Fruit fly (Drosophila melanogaster): ENCODE measurements around the gene CG15357.

The CG15357 gene

DNA sequence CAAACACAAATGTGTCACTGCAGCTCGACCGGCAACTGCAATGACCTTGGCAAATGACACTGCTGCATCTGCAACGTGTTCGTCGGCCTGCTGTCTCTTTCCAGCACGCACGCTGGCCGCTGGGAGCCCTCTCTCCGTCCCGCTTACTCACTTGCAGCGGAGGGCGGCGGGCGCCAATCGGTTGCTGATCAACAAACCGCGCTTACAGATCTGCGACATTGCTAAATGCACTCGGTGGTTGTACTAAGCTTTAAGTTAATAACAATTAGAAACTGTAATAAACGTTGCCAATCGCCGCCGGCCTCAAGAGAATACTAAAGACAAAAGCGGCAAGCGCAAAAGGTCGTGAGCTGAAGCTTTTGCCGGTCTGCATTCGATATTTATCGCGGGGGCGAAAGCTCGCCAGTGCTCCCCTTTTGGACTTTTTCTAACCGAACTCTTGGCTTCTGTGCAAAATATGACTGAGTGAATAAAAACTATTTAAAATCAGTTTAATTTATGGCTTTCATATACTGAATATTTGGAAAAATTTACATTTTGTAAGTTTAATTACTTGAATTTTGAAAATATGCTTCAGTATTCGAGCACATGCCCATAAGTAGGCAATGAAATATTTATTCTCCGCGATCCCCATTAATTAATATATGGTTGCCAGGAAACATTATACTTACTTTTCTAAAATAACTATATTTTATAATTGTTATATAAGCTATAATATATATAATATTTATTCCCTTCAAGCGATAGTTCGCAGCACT is 42.1 kb upstream of the CG15357 start, which contains the start of gene Got2 (continued):
- TF ChIP-seq CG8388 (GFP tag; optimal IDR thresholded peaks at IDR 0.05) = no peak
- TF ChIP-seq dimm (GFP tag; IDR thresholded peaks at IDR 0.05) = no peak
- TF ChIP-seq NC2β (GFP tag; optimal IDR thresholded peaks at IDR 0.05) = no peak
- no peak for TF ChIP-seq CG5245 (GFP tag; optimal IDR thresholded peaks at IDR 0.05)
- no peak for TF ChIP-seq HmgZ (tag; optimal IDR thresholded peaks at IDR 0.05)
- TF ChIP-seq btn (GFP tag; optimal IDR thresholded peaks at IDR 0.05) = no peak
- TF ChIP-seq dysf (GFP tag; IDR thresholded peaks at IDR 0.05) = peak; percentile 22; the same call in 1 of the 3 replicates
- TF ChIP-seq gce (GFP tag; IDR thresholded peaks at IDR 0.05) = no peak
- peak; percentile 52 for TF ChIP-seq CG2120 (GFP tag; optimal IDR thresholded peaks at IDR 0.05)
- TF ChIP-seq CG1529 (GFP tag; optimal IDR thresholded peaks at IDR 0.05) = no peak
- peak; percentile 70; the same call in 1 of the 3 replicates for TF ChIP-seq mld (GFP tag; IDR thresholded peaks at IDR 0.05; ENCODE audit: partially characterized antibody)
- no peak for TF ChIP-seq CG12659 (GFP tag; optimal IDR thresholded peaks at IDR 0.05)
- TF ChIP-seq HLH4C (GFP tag; IDR thresholded peaks at IDR 0.05; ENCODE audit: partially characterized antibody) = peak; percentile 78
- peak; percentile 34 for TF ChIP-seq lab (GFP tag; optimal IDR thresholded peaks at IDR 0.05)
- TF ChIP-seq Kr (GFP tag; optimal IDR thresholded peaks at IDR 0.05) = no peak
- peak; percentile 32; the same call in 1 of the 2 replicates for TF ChIP-seq sob (GFP tag; IDR thresholded peaks at IDR 0.05)
- TF ChIP-seq run (tag; optimal IDR thresholded peaks at IDR 0.05) = no peak
- no peak for TF ChIP-seq CG12236 (GFP tag; optimal IDR thresholded peaks at IDR 0.05)
- TF ChIP-seq Dp (GFP tag; optimal IDR thresholded peaks at IDR 0.05) = peak; percentile 3
- peak; percentile 61 for TF ChIP-seq CG9437 (GFP tag; optimal IDR thresholded peaks at IDR 0.05)
- TF ChIP-seq gsb (GFP tag; IDR thresholded peaks at IDR 0.05) = no peak
- TF ChIP-seq Gsc (GFP tag; IDR thresholded peaks at IDR 0.05) = no peak
- no peak for TF ChIP-seq CG3726 (GFP tag; IDR thresholded peaks at IDR 0.05)
- TF ChIP-seq H2.0 (GFP tag; IDR thresholded peaks at IDR 0.05) = peak; percentile 40; the same call in 1 of the 2 replicates
- no peak for TF ChIP-seq mirr (GFP tag; optimal IDR thresholded peaks at IDR 0.05)
- no peak for TF ChIP-seq NC2α (GFP tag; optimal IDR thresholded peaks at IDR 0.05)
- TF ChIP-seq bowl (GFP tag; IDR thresholded peaks at IDR 0.05) = no peak
- no peak for TF ChIP-seq CG13624 (GFP tag; optimal IDR thresholded peaks at IDR 0.05)
- peak; percentile 65 for TF ChIP-seq Rfx (GFP tag; IDR thresholded peaks at IDR 0.05)
- TF ChIP-seq Lim3 (GFP tag; IDR thresholded peaks at IDR 0.05) = no peak
- TF ChIP-seq ATbp (GFP tag; optimal IDR thresholded peaks at IDR 0.05) = peak; percentile 32
- TF ChIP-seq kni (GFP tag; optimal IDR thresholded peaks at IDR 0.05) = no peak
- no peak for TF ChIP-seq CrebB (tag; optimal IDR thresholded peaks at IDR 0.05)
- peak; percentile 64 for TF ChIP-seq CG12391 (tag; optimal IDR thresholded peaks at IDR 0.05)
- peak; percentile 71 for TF ChIP-seq gem (tag; optimal IDR thresholded peaks at IDR 0.05)
- no peak for TF ChIP-seq pfk (GFP tag; optimal IDR thresholded peaks at IDR 0.05)
- TF ChIP-seq CG13775 (GFP tag; optimal IDR thresholded peaks at IDR 0.05) = peak; percentile 20
- TF ChIP-seq bsh (GFP tag; optimal IDR thresholded peaks at IDR 0.05) = no peak
